Worm (Caenorhabditis elegans): ENCODE data around the gene nhr-34.

ce11 chrIV:9633889-9634288, 41.6 kb downstream of the nhr-34 start:
- TF ChIP-seq hlh-26 (GFP tag; conservative IDR thresholded peaks at IDR 0.05) (no peak), lin-40 (tag; optimal IDR thresholded peaks at IDR 0.05) (no peak), zim-3 (tag; optimal IDR thresholded peaks at IDR 0.05) (no peak), gei-17 (GFP tag; optimal IDR thresholded peaks at IDR 0.05) (no peak), unc-130 (GFP tag; optimal IDR thresholded peaks at IDR 0.05) (no peak), attf-6 (GFP tag; IDR thresholded peaks at IDR 0.05) (no peak), hmg-1.2 (GFP tag; IDR thresholded peaks at IDR 0.05) (no peak), mel-28 (tag; optimal IDR thresholded peaks at IDR 0.05; ENCODE audit: borderline replicate concordance) (no peak), C17E4.6 (GFP tag; IDR thresholded peaks at IDR 0.05) (no peak)

Data from whole organism, young adult.